Worm (Caenorhabditis elegans): Measurements from ENCODE around the gene col-81.
A peak's percentile ranks its signal among the peaks of the same experiment; 100 is the strongest.

col-81 gene

DNA sequence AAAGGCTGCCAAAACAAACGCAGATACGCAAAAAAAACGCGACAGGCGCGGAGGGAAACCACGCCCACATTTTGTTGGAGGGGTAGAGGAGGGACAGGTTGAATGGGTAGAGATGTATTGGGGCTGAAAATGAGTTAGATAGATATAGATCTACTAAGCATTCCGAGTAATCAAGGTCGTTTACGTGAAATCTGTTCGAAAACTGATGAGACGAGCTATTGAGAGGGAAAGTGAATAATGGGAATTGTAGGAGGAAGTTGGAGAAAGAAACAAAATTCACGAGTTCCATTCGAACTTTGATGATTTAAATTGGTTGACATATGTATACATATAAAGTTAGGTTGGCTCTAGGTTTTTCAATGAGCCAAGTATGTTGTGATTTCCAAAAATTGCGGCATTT, 3.3 kb upstream of the col-81 start:
- TF ChIP-seq egl-44 (GFP tag; IDR thresholded peaks at IDR 0.05) (no peak), F39B2.1 (GFP tag; IDR thresholded peaks at IDR 0.05) (no peak), D2030.7 (GFP tag; IDR thresholded peaks at IDR 0.05) (no peak), ets-4 (GFP tag; optimal IDR thresholded peaks at IDR 0.05) (no peak)

DNA sequence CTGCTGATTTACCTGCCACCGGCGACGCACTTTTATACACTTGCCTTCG, 3.1 kb upstream of the col-81 start, which contains the start of gene ram-2:
Gene ram-2, minus strand, starts transcription at position 47 of the 49 bp plus-strand sequence.
- TF ChIP-seq F39B2.1 (GFP tag; IDR thresholded peaks at IDR 0.05) (no peak), sptf-2 (GFP tag; optimal IDR thresholded peaks at IDR 0.05) (no peak), sdz-38 (tag; optimal IDR thresholded peaks at IDR 0.05) (no peak), tlf-1 (GFP tag; optimal IDR thresholded peaks at IDR 0.05) (no peak), F37B4.10 (GFP tag; IDR thresholded peaks at IDR 0.05) (no peak), akir-1 (GFP tag; optimal IDR thresholded peaks at IDR 0.05) (no peak), mel-28 (tag; optimal IDR thresholded peaks at IDR 0.05; ENCODE audit: borderline replicate concordance) (no peak), F49E8.2 (tag; optimal IDR thresholded peaks at IDR 0.05; ENCODE audit: insufficient read depth) (no peak), F33H1.4 (GFP tag; IDR thresholded peaks at IDR 0.05) (no peak), pbrm-1 (GFP tag; IDR thresholded peaks at IDR 0.05) (no peak), mcd-1 (GFP tag; IDR thresholded peaks at IDR 0.05) (no peak), egl-18 (GFP tag; IDR thresholded peaks at IDR 0.05) (no peak), Y95B8A.8 (GFP tag; IDR thresholded peaks at IDR 0.05) (no peak), let-526 (GFP tag; IDR thresholded peaks at IDR 0.05) (no peak), T26A5.8 (tag; optimal IDR thresholded peaks at IDR 0.05) (no peak), bed-2 (GFP tag; IDR thresholded peaks at IDR 0.05) (no peak), ccch-3 (GFP tag; optimal IDR thresholded peaks at IDR 0.05) (no peak), mes-4 (tag; optimal IDR thresholded peaks at IDR 0.05) (no peak)

- TF ChIP-seq mes-4 (tag; optimal IDR thresholded peaks at IDR 0.05) (no peak), let-607 (tag; optimal IDR thresholded peaks at IDR 0.05) (no peak), let-526 (GFP tag; IDR thresholded peaks at IDR 0.05) (no peak), hmg-1.2 (GFP tag; IDR thresholded peaks at IDR 0.05) (no peak), hsf-1 (GFP tag; IDR thresholded peaks at IDR 0.05) (no peak), Y95B8A.8 (GFP tag; IDR thresholded peaks at IDR 0.05) (no peak), chd-7 (tag; optimal IDR thresholded peaks at IDR 0.05) (no peak), nhr-27 (tag; optimal IDR thresholded peaks at IDR 0.05) (no peak), egrh-3 (GFP tag; IDR thresholded peaks at IDR 0.05) (no peak), nhr-179 (tag; optimal IDR thresholded peaks at IDR 0.05) (no peak), cebp-2 (GFP tag; IDR thresholded peaks at IDR 0.05) (no peak), B0261.1 (tag; optimal IDR thresholded peaks at IDR 0.05) (no peak), ztf-3 (GFP tag; optimal IDR thresholded peaks at IDR 0.05) (no peak), nfyb-1 (GFP tag; IDR thresholded peaks at IDR 0.05) (no peak), snpc-3.4 (tag; optimal IDR thresholded peaks at IDR 0.05) (no peak), Y53F4B.3 (GFP tag; IDR thresholded peaks at IDR 0.05) (no peak)
Measured at ce11 chrII:11016435-11016834, 2.9 kb upstream of the col-81 start.

DNA sequence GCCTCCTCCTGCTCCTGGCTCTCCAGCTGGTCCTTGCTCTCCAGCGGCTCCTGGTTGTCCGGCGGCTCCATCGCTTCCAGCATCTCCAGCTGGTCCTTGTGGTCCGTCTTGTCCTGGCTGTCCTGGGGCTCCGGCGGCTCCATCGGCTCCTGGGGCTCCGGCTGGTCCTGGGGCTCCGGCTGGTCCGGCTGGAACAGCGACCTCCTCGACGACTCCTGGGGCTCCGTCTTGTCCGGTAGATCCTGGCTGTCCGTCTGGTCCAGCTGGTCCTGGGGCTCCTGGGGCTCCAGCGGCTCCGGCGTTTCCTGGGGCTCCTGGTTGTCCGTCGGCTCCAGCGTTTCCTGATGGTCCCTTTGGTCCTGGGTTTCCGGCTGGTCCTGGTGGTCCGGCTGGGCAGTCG, 2.2 kb upstream of the col-81 start:
- TF ChIP-seq egrh-3 (GFP tag; IDR thresholded peaks at IDR 0.05) (peak; percentile 99), Y53G8AR.9 (GFP tag; conservative IDR thresholded peaks at IDR 0.05) (no peak), B0035.1 (tag; optimal IDR thresholded peaks at IDR 0.05) (no peak), lag-1 (GFP tag; IDR thresholded peaks at IDR 0.05) (no peak), let-607 (tag; optimal IDR thresholded peaks at IDR 0.05) (no peak), snpc-4 (GFP tag; optimal IDR thresholded peaks at IDR 0.05) (no peak), snpc-4 (tag; optimal IDR thresholded peaks at IDR 0.05) (no peak), zfh-2 (GFP tag; conservative IDR thresholded peaks at IDR 0.05) (peak; percentile 94), K11D2.4 (GFP tag; IDR thresholded peaks at IDR 0.05) (no peak), xnd-1 (tag; optimal IDR thresholded peaks at IDR 0.05) (no peak), madf-8 (GFP tag; conservative IDR thresholded peaks at IDR 0.05) (no peak), F22D6.2 (tag; optimal IDR thresholded peaks at IDR 0.05) (no peak), ekl-4 (GFP tag; IDR thresholded peaks at IDR 0.05) (no peak), nhr-27 (tag; optimal IDR thresholded peaks at IDR 0.05) (no peak), C17E4.6 (GFP tag; IDR thresholded peaks at IDR 0.05) (no peak), B0261.1 (tag; optimal IDR thresholded peaks at IDR 0.05) (no peak), ceh-79 (tag; optimal IDR thresholded peaks at IDR 0.05) (no peak), mxl-1 (tag; optimal IDR thresholded peaks at IDR 0.05) (no peak)
